Worm (Caenorhabditis elegans) whole organism, early embryonic: ENCODE results near the gene ptpn-22.

Source experiments
- B0310.2 ChIP-seq: sonication (generic microtip); optimal IDR thresholded peaks from 2 replicates; lab custom pipeline; 2016; ENCODE audit warnings: mild to moderate bottlenecking, missing genetic modification characterization, missing compliant biosample characterization
- aly-1 ChIP-seq: sonication (generic microtip); optimal IDR thresholded peaks from 2 replicates; lab custom pipeline; 2016; ENCODE audit warnings: missing genetic modification characterization, missing compliant biosample characterization
- ama-1 ChIP-seq: fragments of 150-350 bp; optimal IDR thresholded peaks from 2 replicates; lab custom pipeline; 2014
- ceh-13 ChIP-seq: fragments of 200-800 bp; sonication (Bioruptor generic); optimal IDR thresholded peaks from 2 replicates; lab custom pipeline; 2018; ENCODE audit warnings: mild to moderate bottlenecking, missing genetic modification characterization, missing compliant biosample characterization
- ceh-36 ChIP-seq: sonication (generic microtip); optimal IDR thresholded peaks from 2 replicates; lab custom pipeline; 2016; ENCODE audit warnings: missing genetic modification characterization, inconsistent platforms, missing compliant biosample characterization
- ets-7 ChIP-seq: sonication (generic microtip); optimal IDR thresholded peaks from 2 replicates; lab custom pipeline; 2016; ENCODE audit warnings: missing genotype, missing genetic modification characterization, missing compliant biosample characterization
- flt-1 ChIP-seq: fragments of 200-800 bp; sonication (Bioruptor generic); IDR thresholded peaks from 2 replicates; pipeline ENCODE4 v1.3.6; 2022; ENCODE audit warnings: missing genetic modification characterization, missing compliant biosample characterization
- hmg-4 ChIP-seq: fragments of 200-800 bp; sonication (Bioruptor generic); optimal IDR thresholded peaks from 2 replicates; lab custom pipeline; 2018; ENCODE audit warnings: mild to moderate bottlenecking, missing genetic modification characterization, missing compliant biosample characterization
- hnd-1 ChIP-seq: sonication (generic microtip); optimal IDR thresholded peaks from 2 replicates; lab custom pipeline; 2016; ENCODE audit warnings: missing genetic modification characterization, missing compliant biosample characterization
- pes-1 ChIP-seq: fragments of 200-800 bp; sonication (Bioruptor generic); IDR thresholded peaks from 2 replicates; pipeline ENCODE4 v1.3.6; 2022; ENCODE audit warnings: missing genetic modification reagents, missing genetic modification characterization, missing compliant biosample characterization
- scrt-1 ChIP-seq: fragments of 200-800 bp; sonication (Bioruptor generic); IDR thresholded peaks from 2 replicates; pipeline ENCODE4 v1.3.6; 2022; ENCODE audit warnings: missing genetic modification characterization, missing compliant biosample characterization
- sea-1 ChIP-seq: fragments of 200-800 bp; sonication (Bioruptor generic); conservative IDR thresholded peaks from 2 replicates; pipeline ENCODE4 v1.3.6; 2022; ENCODE audit warnings: missing genetic modification characterization, missing compliant biosample characterization
- tbx-37 ChIP-seq: fragments of 200-800 bp; sonication (Bioruptor generic); conservative IDR thresholded peaks from 2 replicates; pipeline ENCODE4 v1.3.6; 2022; ENCODE audit warnings: missing genetic modification reagents, missing genetic modification characterization, missing compliant biosample characterization

- TF ChIP-seq ama-1 (lab: Kevin White, UChicago): no peak
- peak; percentile 25 for TF ChIP-seq ceh-13 (GFP tag; lab: Kevin White, UChicago)
- TF ChIP-seq hmg-4 (GFP tag; lab: Kevin White, UChicago): no peak
- no peak for TF ChIP-seq B0310.2 (tag; lab: Kevin White, UChicago)
- no peak for TF ChIP-seq tbx-37 (GFP tag; lab: Robert Waterston, UW)
- peak; percentile 1 for TF ChIP-seq aly-1 (tag; lab: Kevin White, UChicago)
- TF ChIP-seq flt-1 (GFP tag; lab: Robert Waterston, UW): no peak
- no peak for TF ChIP-seq scrt-1
- peak; percentile 73 for TF ChIP-seq pes-1 (GFP tag; lab: Robert Waterston, UW)
- no peak for TF ChIP-seq sea-1
- TF ChIP-seq hnd-1 (tag; lab: Kevin White, UChicago): peak; percentile 34
- no peak for TF ChIP-seq ets-7
- no peak for TF ChIP-seq ceh-36 (tag; lab: Kevin White, UChicago)
Observed at ce11 chrIV:1687151-1687550, 52.9 kb downstream of the ptpn-22 start.
